Fruit fly (Drosophila melanogaster) whole organism, prepupa: ENCODE results near the gene CG1789.

Experiments used
- CG10631 ChIP-seq: fragments of 200-800 bp; sonication (Bioruptor generic); optimal IDR thresholded peaks from 2 replicates; lab custom pipeline; 2016; ENCODE audit warnings: missing biosample characterization, missing genetic modification characterization
- CG10669 ChIP-seq: fragments of 200-800 bp; sonication (Bioruptor generic); optimal IDR thresholded peaks from 3 replicates; lab custom pipeline; 2018; ENCODE audit warnings: missing biosample characterization, mild to moderate bottlenecking, missing genetic modification characterization, moderate library complexity
- CG11294 ChIP-seq: fragments of 200-800 bp; sonication (Bioruptor generic); IDR thresholded peaks from 2 replicates; pipeline ENCODE4 v1.3.6; 2022; ENCODE audit warnings: missing biosample characterization, missing genetic modification characterization
- CG11762 ChIP-seq: fragments of 200-800 bp; sonication (Bioruptor generic); optimal IDR thresholded peaks from 3 replicates; lab custom pipeline; 2016; ENCODE audit warnings: missing biosample characterization, missing genetic modification characterization; ENCODE audit not compliant: insufficient read depth
- CG11902 ChIP-seq: fragments of 200-800 bp; sonication (Bioruptor generic); optimal IDR thresholded peaks from 3 replicates; lab custom pipeline; 2016; ENCODE audit warnings: missing biosample characterization, missing genetic modification characterization
- CG15336 ChIP-seq: fragments of 200-800 bp; sonication (Bioruptor generic); IDR thresholded peaks from 2 replicates; pipeline ENCODE4 v1.3.6; 2022; ENCODE audit warnings: missing biosample characterization, missing genetic modification characterization
- CG16779 ChIP-seq: fragments of 200-800 bp; sonication (Bioruptor generic); optimal IDR thresholded peaks from 3 replicates; lab custom pipeline; 2017; ENCODE audit warnings: missing biosample characterization, mild to moderate bottlenecking, missing genetic modification characterization
- CG3032 ChIP-seq: fragments of 200-800 bp; optimal IDR thresholded peaks from 2 replicates; lab custom pipeline; 2019; ENCODE audit warnings: missing biosample characterization, mild to moderate bottlenecking, missing genetic modification characterization, moderate library complexity
- CG31627 ChIP-seq: fragments of 200-800 bp; sonication (Bioruptor generic); optimal IDR thresholded peaks from 3 replicates; lab custom pipeline; 2016; ENCODE audit warnings: missing biosample characterization, missing genetic modification characterization
- CG32006 ChIP-seq: fragments of 200-800 bp; sonication (Bioruptor generic); optimal IDR thresholded peaks from 3 replicates; lab custom pipeline; 2017; ENCODE audit warnings: missing biosample characterization, mild to moderate bottlenecking, missing genetic modification characterization
- CG3919 ChIP-seq: fragments of 200-800 bp; sonication (Bioruptor generic); optimal IDR thresholded peaks from 3 replicates; lab custom pipeline; 2016; ENCODE audit warnings: missing biosample characterization, missing genetic modification characterization
- CG4318 ChIP-seq: fragments of 200-800 bp; sonication (Bioruptor generic); optimal IDR thresholded peaks from 3 replicates; lab custom pipeline; 2017; ENCODE audit warnings: missing biosample characterization, mild to moderate bottlenecking, missing genetic modification characterization
- CG6808 ChIP-seq: fragments of 200-800 bp; sonication (Bioruptor generic); optimal IDR thresholded peaks from 3 replicates; lab custom pipeline; 2017; ENCODE audit warnings: missing biosample characterization, missing genetic modification characterization, mild to moderate bottlenecking, moderate library complexity, missing genetic modification reagents
- CG6854 ChIP-seq: fragments of 200-800 bp; sonication (Bioruptor generic); optimal IDR thresholded peaks from 2 replicates; lab custom pipeline; 2017; ENCODE audit warnings: missing biosample characterization, mild to moderate bottlenecking, missing genetic modification characterization
- CG7368 ChIP-seq: fragments of 200-800 bp; sonication (Bioruptor generic); optimal IDR thresholded peaks from 3 replicates; lab custom pipeline; 2016; ENCODE audit warnings: missing biosample characterization, missing genetic modification characterization
- CG8119 ChIP-seq: fragments of 200-800 bp; sonication (Bioruptor generic); IDR thresholded peaks from 3 replicates; pipeline ENCODE4 v1.3.6; 2022; ENCODE audit warnings: missing biosample characterization, missing genetic modification characterization
- CG8632 ChIP-seq: fragments of 200-800 bp; sonication (Bioruptor generic); optimal IDR thresholded peaks from 3 replicates; lab custom pipeline; 2016; ENCODE audit warnings: missing biosample characterization, missing genetic modification characterization
- CG9139 ChIP-seq: fragments of 200-800 bp; sonication (Bioruptor generic); optimal IDR thresholded peaks from 3 replicates; lab custom pipeline; 2017; ENCODE audit warnings: missing biosample characterization, mild to moderate bottlenecking, missing genetic modification characterization
- Eip75B ChIP-seq: fragments of 200-800 bp; sonication (Bioruptor generic); optimal IDR thresholded peaks from 3 replicates; lab custom pipeline; 2016; ENCODE audit warnings: missing biosample characterization, missing genetic modification characterization
- Eip78C ChIP-seq: fragments of 200-800 bp; sonication (Bioruptor generic); peaks from one replicate; lab custom pipeline; 2016; ENCODE audit warnings: missing biosample characterization, missing genetic modification characterization
- Ets21C ChIP-seq: fragments of 200-800 bp; sonication (Bioruptor generic); optimal IDR thresholded peaks from 3 replicates; lab custom pipeline; 2016; ENCODE audit warnings: missing biosample characterization, missing genetic modification characterization
- Ets96B ChIP-seq: fragments of 200-800 bp; optimal IDR thresholded peaks from 2 replicates; lab custom pipeline; 2019; ENCODE audit warnings: missing biosample characterization, mild to moderate bottlenecking, missing genetic modification characterization, moderate library complexity
- Hr38 ChIP-seq: sonication (Bioruptor generic); optimal IDR thresholded peaks from 2 replicates; lab custom pipeline; 2016; ENCODE audit warnings: missing biosample characterization, missing genetic modification characterization
- Lpt ChIP-seq: fragments of 200-800 bp; sonication (Bioruptor generic); optimal IDR thresholded peaks from 3 replicates; lab custom pipeline; 2016; ENCODE audit warnings: missing biosample characterization, missing genetic modification characterization
- Met ChIP-seq: fragments of 200-800 bp; sonication (Bioruptor generic); optimal IDR thresholded peaks from 3 replicates; lab custom pipeline; 2016; ENCODE audit warnings: missing biosample characterization, missing genetic modification characterization
- OdsH ChIP-seq: fragments of 200-800 bp; sonication (Bioruptor generic); optimal IDR thresholded peaks from 3 replicates; lab custom pipeline; 2016; ENCODE audit warnings: missing biosample characterization, missing genetic modification characterization
- Sox14 ChIP-seq: fragments of 200-800 bp; sonication (Bioruptor generic); optimal IDR thresholded peaks from 3 replicates; lab custom pipeline; 2016; ENCODE audit warnings: missing biosample characterization, missing genetic modification characterization
- acj6 ChIP-seq: fragments of 200-800 bp; sonication (Bioruptor generic); optimal IDR thresholded peaks from 3 replicates; lab custom pipeline; 2016; ENCODE audit warnings: missing biosample characterization, missing genetic modification characterization
- dac ChIP-seq: fragments of 200-800 bp; sonication (Bioruptor generic); optimal IDR thresholded peaks from 2 replicates; lab custom pipeline; 2017; ENCODE audit warnings: missing biosample characterization, mild to moderate bottlenecking, missing genetic modification characterization
- dsx ChIP-seq: fragments of 200-800 bp; optimal IDR thresholded peaks from 3 replicates; lab custom pipeline; 2019; ENCODE audit warnings: missing biosample characterization, mild to moderate bottlenecking, missing genetic modification characterization, moderate library complexity; ENCODE audit not compliant: poor library complexity, severe bottlenecking
- eg ChIP-seq: fragments of 200-800 bp; sonication (Bioruptor generic); IDR thresholded peaks from 3 replicates; pipeline ENCODE4 v1.3.6; 2022; ENCODE audit warnings: missing biosample characterization, missing genetic modification characterization
- esn ChIP-seq: fragments of 200-800 bp; sonication (Bioruptor generic); optimal IDR thresholded peaks from 2 replicates; lab custom pipeline; 2016; ENCODE audit warnings: missing biosample characterization, mild to moderate bottlenecking, missing genetic modification characterization, moderate library complexity
- fd59A ChIP-seq: fragments of 200-800 bp; sonication (Bioruptor generic); optimal IDR thresholded peaks from 2 replicates; lab custom pipeline; 2017; ENCODE audit warnings: missing biosample characterization, mild to moderate bottlenecking, missing genetic modification characterization, missing genetic modification reagents
- fd85E ChIP-seq: fragments of 200-800 bp; sonication (Bioruptor generic); optimal IDR thresholded peaks from 3 replicates; lab custom pipeline; 2016; ENCODE audit warnings: missing biosample characterization, missing genetic modification characterization
- fkh ChIP-seq: fragments of 200-800 bp; sonication (Bioruptor generic); optimal IDR thresholded peaks from 3 replicates; lab custom pipeline; 2017; ENCODE audit warnings: missing biosample characterization, mild to moderate bottlenecking, missing genetic modification characterization, moderate library complexity
- lz ChIP-seq: fragments of 200-800 bp; sonication (Bioruptor generic); optimal IDR thresholded peaks from 3 replicates; lab custom pipeline; 2016; ENCODE audit warnings: missing biosample characterization, missing genetic modification characterization
- net ChIP-seq: fragments of 200-800 bp; sonication (Bioruptor generic); optimal IDR thresholded peaks from 3 replicates; lab custom pipeline; 2016; ENCODE audit warnings: missing biosample characterization, missing genetic modification characterization
- salr ChIP-seq, 2 experiments: fragments of 200-800 bp; sonication (Bioruptor generic); optimal IDR thresholded peaks; 3 replicates each; lab custom pipeline; 2016 to 2018; ENCODE audit warnings: missing biosample characterization in 2 of 2, missing genetic modification characterization in 2 of 2, mild to moderate bottlenecking in 1 of 2
- spab ChIP-seq: fragments of 200-800 bp; sonication (Bioruptor generic); optimal IDR thresholded peaks from 2 replicates; lab custom pipeline; 2017; ENCODE audit warnings: missing biosample characterization, mild to moderate bottlenecking, missing genetic modification characterization, missing genetic modification reagents
- ss ChIP-seq, 2 experiments: fragments of 200-800 bp; sonication (Bioruptor generic); optimal IDR thresholded peaks; 2 replicates in 1 of 2; 3 replicates in 1 of 2; lab custom pipeline; 2017 to 2018; ENCODE audit warnings: mild to moderate bottlenecking in 2 of 2, missing biosample characterization in 2 of 2, missing genetic modification characterization in 2 of 2, moderate library complexity in 1 of 2
- topi ChIP-seq: fragments of 200-800 bp; sonication (Bioruptor generic); optimal IDR thresholded peaks from 3 replicates; lab custom pipeline; 2016; ENCODE audit warnings: missing biosample characterization, missing genetic modification characterization
- vri ChIP-seq: fragments of 200-800 bp; sonication (Bioruptor generic); optimal IDR thresholded peaks from 3 replicates; lab custom pipeline; 2016; ENCODE audit warnings: missing biosample characterization, mild to moderate bottlenecking, missing genetic modification characterization

CG1789 gene

dm6 chrX:8720213-8720612 lies at the start of gene CG1789:
CG1789 (plus strand) TSS chrX:8720520.
- TF ChIP-seq esn (peak; percentile 28), topi (GFP tag; lab: Kevin White, UChicago) (no peak), CG15336 (GFP tag; lab: Robert Waterston, UW) (no peak), Eip78C (no peak), ss (GFP tag; optimal IDR thresholded peaks at IDR 0.05; lab: Kevin White, UChicago) (no peak), CG4318 (GFP tag; lab: Kevin White, UChicago) (no peak), eg (GFP tag; lab: Robert Waterston, UW) (no peak), Ets96B (tag; lab: Kevin White, UChicago) (no peak), CG32006 (GFP tag; lab: Kevin White, UChicago) (no peak), lz (GFP tag; lab: Kevin White, UChicago) (peak; percentile 23), CG8632 (no peak), Sox14 (no peak), CG10631 (GFP tag; lab: Kevin White, UChicago) (no peak), Ets21C (GFP tag; lab: Kevin White, UChicago) (no peak), CG9139 (GFP tag; lab: Kevin White, UChicago) (no peak), CG8119 (GFP tag; lab: Robert Waterston, UW) (no peak), fd85E (GFP tag; lab: Kevin White, UChicago) (no peak), CG31627 (GFP tag; lab: Kevin White, UChicago) (peak; percentile 0), CG3032 (peak; percentile 36), Met (no peak), OdsH (no peak)
- TF ChIP-seq, all 60 proteins: peak for 4

DNA sequence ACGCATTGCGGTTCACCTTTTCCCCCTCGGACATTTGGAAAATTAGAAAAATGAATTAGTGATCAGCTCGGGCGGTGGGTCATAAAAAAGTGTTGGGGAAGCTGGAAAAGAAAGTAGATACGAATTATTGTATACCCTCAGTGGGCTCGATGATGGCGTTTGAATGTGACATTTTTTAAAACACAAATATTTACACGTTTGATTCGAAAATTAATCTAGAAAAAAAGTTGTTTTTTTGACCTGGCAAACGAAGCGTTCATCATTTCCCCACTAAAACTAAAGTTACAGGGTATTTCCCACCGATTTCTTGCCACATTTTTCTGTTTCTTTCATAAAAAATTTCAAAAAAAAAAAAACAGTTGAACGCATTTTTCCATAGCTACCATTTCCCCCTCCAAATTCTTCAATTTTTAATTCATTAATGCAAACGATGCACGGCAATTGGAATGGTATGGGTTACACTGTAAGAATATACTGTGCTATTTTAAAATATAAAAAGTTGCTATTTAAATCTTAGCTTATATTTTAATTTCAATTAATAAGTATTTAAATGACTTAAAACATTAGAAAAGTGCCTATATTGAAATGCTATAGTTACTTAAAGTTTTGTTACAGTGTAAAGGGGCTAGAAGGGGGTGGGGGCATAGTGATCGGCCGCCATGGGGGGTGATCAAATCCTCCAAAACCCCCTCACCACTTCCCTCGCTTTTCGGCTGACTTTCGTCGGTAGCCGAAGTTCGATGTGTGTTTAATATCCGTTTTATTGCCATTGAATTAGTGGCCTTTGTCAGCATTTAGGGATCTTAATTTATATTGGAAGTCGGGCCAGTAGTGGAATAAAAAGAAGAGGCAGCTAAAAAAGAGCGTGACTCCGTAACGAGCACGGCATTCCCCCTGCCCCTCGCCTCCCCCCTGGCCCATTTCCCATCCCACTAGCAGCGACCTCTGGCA lies 48.7 kb upstream of the CG1789 start:
- TF ChIP-seq CG16779 = no peak
- no peak for TF ChIP-seq dac (GFP tag; lab: Kevin White, UChicago)
- TF ChIP-seq, all 60 proteins: peak for 0

DNA sequence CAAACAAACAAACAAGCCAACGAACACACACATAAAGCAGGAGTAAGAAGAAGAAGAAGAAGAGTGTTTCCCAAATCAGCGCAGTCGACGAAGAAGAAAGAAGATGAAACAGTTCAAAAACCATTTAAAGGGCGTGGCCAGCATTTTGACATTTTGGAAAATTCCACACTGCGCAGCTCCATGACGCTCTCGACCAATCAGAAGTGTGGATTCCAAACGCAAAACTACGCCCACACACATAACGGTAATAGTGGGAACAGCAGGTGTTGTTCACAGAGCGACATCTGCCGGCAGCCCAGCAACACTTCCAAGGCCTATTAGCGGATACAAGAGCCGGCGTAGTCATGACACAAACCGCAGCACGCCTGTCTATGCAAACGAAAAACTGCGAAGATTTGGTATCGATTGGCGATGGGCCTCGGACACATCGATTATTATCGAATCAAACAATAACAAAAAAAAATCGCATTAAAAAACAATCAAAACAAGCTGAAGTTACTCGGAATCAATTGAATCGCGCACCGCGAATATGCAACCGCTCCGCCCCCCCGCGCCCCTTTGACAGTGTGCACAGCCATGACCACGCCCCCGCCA lies 43.6 kb upstream of the CG1789 start, which contains the start of gene Rubicon:
Gene Rubicon, plus strand, starts transcription at position 433 of the 594 bp plus-strand sequence.
- TF ChIP-seq Eip75B (no peak), Lpt (no peak), esn (peak; percentile 0), CG10669 (GFP tag; lab: Kevin White, UChicago) (peak; percentile 60), Hr38 (GFP tag; lab: Kevin White, UChicago) (no peak), spab (GFP tag; lab: Kevin White, UChicago) (peak; percentile 58), CG32006 (GFP tag; lab: Kevin White, UChicago) (peak; percentile 41), CG11902 (GFP tag; lab: Kevin White, UChicago) (no peak), fkh (peak; percentile 62), Ets21C (GFP tag; lab: Kevin White, UChicago) (no peak), acj6 (GFP tag; lab: Kevin White, UChicago) (no peak), CG11294 (no peak), salr (GFP tag; optimal IDR thresholded peaks at IDR 0.05; lab: Kevin White, UChicago) (peak in 1 of 2 experiments; percentile 66), dac (GFP tag; lab: Kevin White, UChicago) (peak; percentile 42), Eip78C (peak; percentile 19), ss (GFP tag; optimal IDR thresholded peaks at IDR 0.05; lab: Kevin White, UChicago) (peak; percentile 67 to 71), fd59A (GFP tag; lab: Kevin White, UChicago) (peak; percentile 50), CG4318 (GFP tag; lab: Kevin White, UChicago) (no peak), CG11762 (GFP tag; lab: Kevin White, UChicago) (no peak), OdsH (peak; percentile 4), CG6808 (peak; percentile 75), CG6854 (GFP tag; lab: Kevin White, UChicago) (peak; percentile 5), Ets96B (tag; lab: Kevin White, UChicago) (peak; percentile 53), topi (GFP tag; lab: Kevin White, UChicago) (no peak), CG3919 (peak; percentile 29), CG3032 (peak; percentile 53), CG9139 (GFP tag; lab: Kevin White, UChicago) (peak; percentile 79), vri (GFP tag; lab: Kevin White, UChicago) (no peak), Sox14 (peak; percentile 39), CG7368 (no peak), fd85E (GFP tag; lab: Kevin White, UChicago) (no peak), Met (no peak), net (GFP tag; lab: Kevin White, UChicago) (no peak), dsx (GFP tag; lab: Kevin White, UChicago) (peak; percentile 49), CG8119 (GFP tag; lab: Robert Waterston, UW) (peak; percentile 82)
